Worm (Caenorhabditis elegans): ENCODE data around the gene tac-1.

DNA sequence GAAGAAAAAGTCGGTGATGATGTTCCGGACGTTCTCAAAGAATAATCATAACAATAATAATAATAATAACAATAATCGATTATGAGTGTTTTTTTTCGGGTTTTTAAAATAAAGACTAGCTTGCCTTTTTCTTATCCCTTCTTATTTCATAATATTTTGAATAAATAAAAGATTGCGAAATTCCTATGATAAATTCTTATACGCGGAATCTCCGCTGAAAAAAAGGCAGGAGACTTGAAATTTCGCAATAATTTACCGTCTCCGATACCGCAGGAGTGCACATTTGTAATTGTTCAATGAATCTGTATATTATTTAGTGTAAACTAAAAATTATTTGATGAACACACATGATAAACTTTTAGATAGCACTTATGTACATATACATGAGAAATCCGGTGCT, 38.8 kb upstream of the tac-1 start:
- no peak for TF ChIP-seq nhr-12 (tag; optimal IDR thresholded peaks at IDR 0.05)
- TF ChIP-seq ztf-11 (tag; optimal IDR thresholded peaks at IDR 0.05) = no peak
- no peak for TF ChIP-seq nhr-237 (tag; optimal IDR thresholded peaks at IDR 0.05)
- TF ChIP-seq snpc-4 (tag; optimal IDR thresholded peaks at IDR 0.05) = no peak
- no peak for TF ChIP-seq lin-15B (tag; optimal IDR thresholded peaks at IDR 0.05)
- no peak for TF ChIP-seq ZK546.5 (tag; optimal IDR thresholded peaks at IDR 0.05)
